Worm (Caenorhabditis elegans) whole organism, L1 larva: Measurements from ENCODE around the gene grl-5.

Source experiments
- C34B4.2 ChIP-seq: sonication (generic microtip); optimal IDR thresholded peaks from 2 replicates; lab custom pipeline; 2017; ENCODE audit warnings: mild to moderate bottlenecking, missing genetic modification characterization, missing compliant biosample characterization
- F16B12.6 ChIP-seq: fragments of 150-350 bp; optimal IDR thresholded peaks from 2 replicates; lab custom pipeline; 2014; ENCODE audit warnings: missing biosample characterization, missing genetic modification characterization
- Y116A8C.19 ChIP-seq: sonication (generic microtip); optimal IDR thresholded peaks from 2 replicates; lab custom pipeline; 2016; ENCODE audit warnings: missing compliant biosample characterization, missing genetic modification characterization, borderline replicate concordance
- aha-1 ChIP-seq: fragments of 150-350 bp; optimal IDR thresholded peaks from 2 replicates; lab custom pipeline; 2014; ENCODE audit warnings: missing biosample characterization, missing genetic modification characterization
- alr-1 ChIP-seq: fragments of 200-800 bp; sonication (Bioruptor generic); optimal IDR thresholded peaks from 2 replicates; lab custom pipeline; 2018; ENCODE audit warnings: borderline replicate concordance, mild to moderate bottlenecking, missing genetic modification characterization, missing compliant biosample characterization
- aly-2 ChIP-seq: fragments of 150-350 bp; optimal IDR thresholded peaks from 2 replicates; lab custom pipeline; 2014; ENCODE audit warnings: missing biosample characterization, missing genetic modification characterization
- blmp-1 ChIP-seq: fragments of 150-350 bp; optimal IDR thresholded peaks from 2 replicates; lab custom pipeline; 2014; ENCODE audit warnings: missing biosample characterization, missing genetic modification characterization
- ceh-82 ChIP-seq, 3 experiments: fragments of 150-350 bp in 1 of 3; sonication (generic microtip) in 2 of 3; optimal IDR thresholded peaks; 2 replicates each; lab custom pipeline; 2014 to 2017; ENCODE audit warnings: missing biosample characterization in 3 of 3, missing genetic modification characterization in 3 of 3
- ceh-88 ChIP-seq: fragments of 200-800 bp; sonication (Bioruptor generic); IDR thresholded peaks from 2 replicates; pipeline ENCODE4 v1.3.6; 2022; ENCODE audit warnings: missing genetic modification characterization, missing compliant biosample characterization
- dpl-1 ChIP-seq, 3 experiments: fragments of 150-350 bp in 2 of 3; sonication (generic microtip) in 1 of 3; optimal IDR thresholded peaks; 2 replicates each; lab custom pipeline; 2014 to 2017; ENCODE audit warnings: missing biosample characterization in 3 of 3, missing genetic modification characterization in 3 of 3, missing genetic modification reagents in 3 of 3
- dsc-1 ChIP-seq: sonication (generic microtip); optimal IDR thresholded peaks from 2 replicates; lab custom pipeline; 2016; ENCODE audit warnings: mild to moderate bottlenecking, missing genetic modification characterization, missing compliant biosample characterization
- efl-1 ChIP-seq, 4 experiments: fragments of 150-350 bp; optimal IDR thresholded peaks in 3 of 4; peaks in 1 of 4; 1 replicate in 1 of 4; 2 replicates in 3 of 4; lab custom pipeline; 2014; ENCODE audit warnings: missing biosample characterization in 2 of 4, missing genetic modification characterization in 2 of 4, missing genetic modification reagents in 2 of 4
- efl-3 ChIP-seq: fragments of 200-800 bp; sonication (Bioruptor generic); optimal IDR thresholded peaks from 2 replicates; lab custom pipeline; 2018; ENCODE audit warnings: mild to moderate bottlenecking, missing genetic modification characterization, missing compliant biosample characterization
- elt-2 ChIP-seq: sonication (generic microtip); optimal IDR thresholded peaks from 2 replicates; lab custom pipeline; 2016; ENCODE audit warnings: missing genetic modification characterization, mild to moderate bottlenecking, inconsistent platforms, missing compliant biosample characterization, missing genetic modification reagents
- elt-3 ChIP-seq, 6 experiments: fragments of 150-350 bp in 1 of 6; sonication (generic microtip); optimal IDR thresholded peaks; 2 replicates each; lab custom pipeline; 2017 to 2018; ENCODE audit warnings: missing biosample characterization in 6 of 6, missing genetic modification characterization in 6 of 6, inconsistent platforms in 1 of 6
- ets-5 ChIP-seq: fragments of 200-800 bp; sonication (Bioruptor generic); IDR thresholded peaks from 2 replicates; pipeline ENCODE4 v1.3.6; 2022; ENCODE audit warnings: missing genetic modification characterization, missing compliant biosample characterization
- fkh-10 ChIP-seq: sonication (generic microtip); optimal IDR thresholded peaks from 2 replicates; lab custom pipeline; 2017; ENCODE audit warnings: missing biosample characterization, missing genetic modification reagents, missing genetic modification characterization
- fkh-4 ChIP-seq: sonication (generic microtip); optimal IDR thresholded peaks from 2 replicates; lab custom pipeline; 2016; ENCODE audit warnings: missing compliant biosample characterization, missing genetic modification characterization, borderline replicate concordance
- fkh-8 ChIP-seq: sonication (generic microtip); optimal IDR thresholded peaks from 2 replicates; lab custom pipeline; 2016; ENCODE audit warnings: mild to moderate bottlenecking, missing genetic modification characterization, missing compliant biosample characterization
- grh-1 ChIP-seq: fragments of 200-800 bp; sonication (Bioruptor generic); IDR thresholded peaks from 2 replicates; pipeline ENCODE4 v1.3.6; 2022; ENCODE audit warnings: missing genetic modification reagents, missing genetic modification characterization, missing compliant biosample characterization
- hlh-17 ChIP-seq: fragments of 200-800 bp; sonication (Bioruptor generic); optimal IDR thresholded peaks from 2 replicates; lab custom pipeline; 2018; ENCODE audit warnings: missing genetic modification characterization, mild to moderate bottlenecking, missing compliant biosample characterization, moderate library complexity, borderline replicate concordance
- isw-1 ChIP-seq: fragments of 200-800 bp; sonication (Bioruptor generic); IDR thresholded peaks from 2 replicates; pipeline ENCODE4 v1.3.6; 2022; ENCODE audit warnings: missing genetic modification characterization, missing compliant biosample characterization
- jun-1 ChIP-seq: fragments of 150-350 bp; optimal IDR thresholded peaks from 2 replicates; lab custom pipeline; 2014; ENCODE audit warnings: missing biosample characterization, missing genetic modification reagents, missing genetic modification characterization
- lin-13 ChIP-seq: fragments of 150-350 bp; optimal IDR thresholded peaks from 2 replicates; lab custom pipeline; 2014; ENCODE audit warnings: missing biosample characterization, missing genetic modification reagents, missing genetic modification characterization
- lin-14 ChIP-seq: fragments of 200-800 bp; sonication (Bioruptor generic); optimal IDR thresholded peaks from 2 replicates; lab custom pipeline; 2018; ENCODE audit warnings: mild to moderate bottlenecking, missing genetic modification characterization, moderate library complexity, missing compliant biosample characterization
- lin-35 ChIP-seq, 2 experiments: fragments of 150-350 bp; optimal IDR thresholded peaks; 2 replicates each; lab custom pipeline; 2014; ENCODE audit warnings: missing biosample characterization in 2 of 2, missing genetic modification characterization in 2 of 2, missing genetic modification reagents in 2 of 2
- lin-39 ChIP-seq: fragments of 150-350 bp; optimal IDR thresholded peaks from 2 replicates; lab custom pipeline; 2014; ENCODE audit warnings: missing biosample characterization, missing genetic modification reagents, missing genetic modification characterization
- mdl-1 ChIP-seq, 2 experiments: fragments of 150-350 bp; optimal IDR thresholded peaks; 2 replicates each; lab custom pipeline; 2014 to 2017; ENCODE audit warnings: missing biosample characterization in 2 of 2, missing genetic modification characterization in 2 of 2, inconsistent platforms in 1 of 2
- mep-1 ChIP-seq: fragments of 150-350 bp; optimal IDR thresholded peaks from 2 replicates; lab custom pipeline; 2014; ENCODE audit warnings: missing biosample characterization, missing genetic modification characterization
- nhr-11 ChIP-seq: fragments of 150-350 bp; optimal IDR thresholded peaks from 2 replicates; lab custom pipeline; 2014; ENCODE audit warnings: missing biosample characterization, missing genetic modification characterization
- nhr-19 ChIP-seq: fragments of 200-800 bp; sonication (Bioruptor generic); conservative IDR thresholded peaks from 2 replicates; pipeline ENCODE4 v1.3.6; 2022; ENCODE audit warnings: missing genetic modification characterization, missing compliant biosample characterization
- nhr-20 ChIP-seq: sonication (generic microtip); optimal IDR thresholded peaks from 2 replicates; lab custom pipeline; 2016; ENCODE audit warnings: mild to moderate bottlenecking, missing genetic modification characterization, missing compliant biosample characterization
- nhr-71 ChIP-seq: sonication (generic microtip); optimal IDR thresholded peaks from 2 replicates; lab custom pipeline; 2016; ENCODE audit warnings: mild to moderate bottlenecking, missing genetic modification characterization, moderate library complexity, missing compliant biosample characterization
- nhr-76 ChIP-seq: sonication (generic microtip); optimal IDR thresholded peaks from 2 replicates; lab custom pipeline; 2017; ENCODE audit warnings: missing biosample characterization, missing genetic modification characterization
- nhr-85 ChIP-seq: sonication (generic microtip); peaks from one replicate; lab custom pipeline; 2016; ENCODE audit warnings: missing genetic modification characterization, inconsistent platforms, missing compliant biosample characterization
- pag-3 ChIP-seq: sonication (generic microtip); optimal IDR thresholded peaks from 2 replicates; lab custom pipeline; 2017; ENCODE audit warnings: missing genetic modification characterization, mild to moderate bottlenecking, missing compliant biosample characterization, antibody characterized with exemption, borderline replicate concordance; ENCODE audit not compliant: insufficient read depth
- pqm-1 ChIP-seq: sonication (generic microtip); optimal IDR thresholded peaks from 3 replicates; lab custom pipeline; 2017; ENCODE audit warnings: missing biosample characterization, missing genetic modification characterization
- snu-23 ChIP-seq: sonication (generic microtip); optimal IDR thresholded peaks from 2 replicates; lab custom pipeline; 2016; ENCODE audit warnings: missing genetic modification characterization, missing compliant biosample characterization
- sox-4 ChIP-seq: sonication (generic microtip); optimal IDR thresholded peaks from 2 replicates; lab custom pipeline; 2016; ENCODE audit warnings: missing genetic modification characterization, missing compliant biosample characterization
- sptf-1 ChIP-seq: fragments of 150-350 bp; optimal IDR thresholded peaks from 2 replicates; lab custom pipeline; 2014; ENCODE audit warnings: missing biosample characterization, missing genetic modification characterization
- sup-37 ChIP-seq: fragments of 200-800 bp; sonication (Bioruptor generic); optimal IDR thresholded peaks from 2 replicates; lab custom pipeline; 2018; ENCODE audit warnings: mild to moderate bottlenecking, missing genetic modification characterization, missing compliant biosample characterization
- unc-130 ChIP-seq: fragments of 150-350 bp; optimal IDR thresholded peaks from 2 replicates; lab custom pipeline; 2017; ENCODE audit warnings: missing biosample characterization, missing genetic modification characterization, inconsistent platforms
- unc-30 ChIP-seq: sonication (generic microtip); optimal IDR thresholded peaks from 2 replicates; lab custom pipeline; 2017; ENCODE audit warnings: missing biosample characterization, missing genetic modification characterization
- unc-86 ChIP-seq: sonication (generic microtip); optimal IDR thresholded peaks from 2 replicates; lab custom pipeline; 2016; ENCODE audit warnings: missing genetic modification characterization, missing compliant biosample characterization
- xbp-1 ChIP-seq: sonication (generic microtip); optimal IDR thresholded peaks from 2 replicates; lab custom pipeline; 2016; ENCODE audit warnings: missing genetic modification characterization, missing compliant biosample characterization
- ztf-11 ChIP-seq, 2 experiments: sonication (generic microtip); optimal IDR thresholded peaks; 2 replicates each; lab custom pipeline; 2016 to 2017; ENCODE audit warnings: missing genetic modification characterization in 2 of 2, missing biosample characterization in 1 of 2, missing compliant biosample characterization in 1 of 2
- ztf-4 ChIP-seq: fragments of 150-350 bp; optimal IDR thresholded peaks from 2 replicates; lab custom pipeline; 2014; ENCODE audit warnings: missing biosample characterization, missing genetic modification characterization

Gene grl-5

DNA sequence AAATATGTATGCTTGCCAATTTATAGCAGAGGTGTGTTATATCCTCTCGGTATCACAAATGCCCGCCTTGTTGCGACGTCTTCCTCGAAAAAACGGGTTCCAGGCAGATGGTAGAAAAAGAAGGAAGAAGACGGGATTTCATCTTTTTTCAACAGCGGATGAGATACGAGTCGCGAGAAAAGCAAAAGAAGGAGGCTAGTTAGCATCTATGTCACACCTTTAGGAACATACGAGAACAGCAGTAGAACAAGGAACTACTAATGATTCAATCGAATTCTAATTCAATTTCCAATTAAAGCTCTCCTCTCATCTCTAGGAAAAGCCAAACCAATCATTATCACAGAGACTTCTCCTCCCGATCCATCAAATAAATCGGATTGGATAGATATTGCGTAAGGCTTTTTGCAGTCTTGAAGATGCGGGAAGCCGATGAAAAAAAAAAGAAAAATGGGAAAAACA is at the start of gene grl-5:
TSS of gene grl-5 (minus strand) at position 51 of the 459 bp plus-strand sequence.
- no peak for TF ChIP-seq fkh-10
- no peak for TF ChIP-seq nhr-11
- TF ChIP-seq unc-30 (tag; lab: Kevin White, UChicago), result no peak
- TF ChIP-seq C34B4.2 (tag; lab: Kevin White, UChicago), result no peak
- TF ChIP-seq nhr-19 (GFP tag; lab: Robert Waterston, UW), result no peak
- TF ChIP-seq mep-1 (tag; lab: Kevin White, UChicago), result no peak
- no peak for TF ChIP-seq alr-1
- TF ChIP-seq efl-3, result no peak
- no peak for TF ChIP-seq lin-14 (GFP tag; lab: Kevin White, UChicago)
- no peak for TF ChIP-seq mdl-1 (tag; optimal IDR thresholded peaks at IDR 0.05; lab: Kevin White, UChicago)
- TF ChIP-seq nhr-76 (tag; lab: Kevin White, UChicago), result no peak
- no peak for TF ChIP-seq snu-23 (GFP tag; lab: Kevin White, UChicago)
- no peak for TF ChIP-seq fkh-8
- TF ChIP-seq ceh-88, result no peak
- no peak for TF ChIP-seq lin-39
- TF ChIP-seq nhr-85 (tag; lab: Kevin White, UChicago), result no peak
- TF ChIP-seq elt-3 (tag; optimal IDR thresholded peaks at IDR 0.05; lab: Kevin White, UChicago), result no peak
- no peak for TF ChIP-seq hlh-17 (GFP tag; lab: Kevin White, UChicago)
- TF ChIP-seq pag-3 (tag; lab: Kevin White, UChicago), result no peak

ce11 chrV:4454634-4455033 is 40.2 kb upstream of the grl-5 start, which contains the start of gene gnrr-5:
gnrr-5 (minus strand) TSS chrV:4454734.
- no peak for TF ChIP-seq efl-1 (optimal IDR thresholded peaks at IDR 0.05; lab: Kevin White, UChicago)
- no peak for TF ChIP-seq efl-1 (GFP tag; optimal IDR thresholded peaks at IDR 0.05 in 1 of 2; lab: Kevin White, UChicago)
- no peak for TF ChIP-seq sptf-1 (tag; lab: Kevin White, UChicago)
- peak; percentile 16 for TF ChIP-seq lin-14 (GFP tag; lab: Kevin White, UChicago)
- TF ChIP-seq aha-1 (tag; lab: Kevin White, UChicago), result no peak
- TF ChIP-seq blmp-1, result no peak

DNA sequence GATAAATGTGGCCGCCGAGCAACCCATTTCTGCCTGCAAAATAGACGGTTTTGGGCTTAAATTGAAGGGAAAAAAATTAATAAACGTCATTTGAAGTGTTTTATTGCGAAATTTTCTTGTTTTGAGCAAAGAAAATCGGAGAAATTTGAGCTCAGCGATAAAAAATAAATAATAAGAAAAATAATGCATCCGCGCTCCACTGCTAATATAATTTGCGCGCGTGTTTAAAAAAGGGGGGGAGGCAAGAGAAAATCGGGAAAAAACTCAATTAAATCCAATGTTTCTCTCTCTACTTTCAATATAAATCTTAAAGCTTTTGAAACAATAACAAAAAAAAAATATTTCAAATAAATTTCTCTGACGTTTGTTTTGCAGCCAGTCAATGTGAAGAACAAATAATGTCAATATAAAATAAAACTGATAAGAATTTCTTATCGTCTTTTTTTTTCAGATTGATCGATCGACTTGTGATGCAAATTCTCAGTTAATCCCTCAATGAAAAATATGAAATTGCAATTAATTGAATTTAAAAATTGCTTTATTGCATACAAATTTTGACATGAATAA is 36.1 kb upstream of the grl-5 start, which contains the start of gene rft-2:
TSS of gene rft-2 (minus strand) at position 41 of the 567 bp plus-strand sequence.
- TF ChIP-seq xbp-1 (tag; lab: Kevin White, UChicago) (peak; percentile 58), dsc-1 (peak; percentile 67), ztf-11 (tag; optimal IDR thresholded peaks at IDR 0.05; lab: Kevin White, UChicago) (no peak), nhr-20 (tag; lab: Kevin White, UChicago) (peak; percentile 59), F16B12.6 (tag; lab: Kevin White, UChicago) (peak; percentile 36), mep-1 (tag; lab: Kevin White, UChicago) (peak; percentile 62), efl-3 (no peak), fkh-8 (peak; percentile 53), ztf-4 (tag; lab: Kevin White, UChicago) (no peak), pqm-1 (no peak), nhr-71 (peak; percentile 76), isw-1 (GFP tag; lab: Robert Waterston, UW) (peak; percentile 45), elt-2 (tag; lab: Kevin White, UChicago) (peak; percentile 56), sox-4 (tag; lab: Kevin White, UChicago) (peak; percentile 3), grh-1 (GFP tag; lab: Robert Waterston, UW) (0 out of 2 replicates have a peak, but pooled peaks have one; percentile 18), dpl-1 (GFP tag; optimal IDR thresholded peaks at IDR 0.05; lab: Kevin White, UChicago) (peak; percentile 93 to 96 (median 95)), unc-130 (tag; lab: Kevin White, UChicago) (no peak), nhr-19 (GFP tag; lab: Robert Waterston, UW) (peak; percentile 50), jun-1 (tag; lab: Kevin White, UChicago) (peak; percentile 16), ceh-82 (tag; optimal IDR thresholded peaks at IDR 0.05; lab: Kevin White, UChicago) (peak; percentile 39 to 80 (median 56)), lin-35 (GFP tag; optimal IDR thresholded peaks at IDR 0.05; lab: Kevin White, UChicago) (peak; percentile 96 to 97), fkh-4 (tag; lab: Kevin White, UChicago) (no peak), blmp-1 (peak; percentile 49), aly-2 (tag; lab: Kevin White, UChicago) (no peak), ets-5 (GFP tag; lab: Robert Waterston, UW) (no peak), sup-37 (no peak), unc-86 (peak; percentile 46), ceh-88 (no peak), Y116A8C.19 (tag; lab: Kevin White, UChicago) (no peak), lin-13 (peak; percentile 27)
